Fruit fly (Drosophila melanogaster): ENCODE measurements around the gene RpS19b.

Gene RpS19b

DNA sequence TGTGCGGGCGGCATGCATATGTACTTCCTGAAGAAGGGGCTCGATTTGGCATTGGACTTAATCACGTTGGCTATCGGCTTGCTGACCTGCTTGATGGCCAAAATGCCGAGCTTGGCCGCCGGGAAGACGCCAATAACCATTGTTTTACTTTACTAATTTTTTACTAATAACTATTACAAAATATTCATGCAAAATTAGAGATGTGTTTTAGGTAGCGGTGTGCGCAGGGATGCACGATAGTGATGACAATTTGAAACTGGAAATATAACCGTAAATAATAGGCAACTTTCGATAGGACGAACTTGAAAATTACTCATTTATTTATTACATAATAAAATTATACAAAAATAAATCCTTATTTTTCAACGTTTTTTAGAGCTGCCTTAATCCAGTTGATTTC, 5.9 kb downstream of the RpS19b start, which contains the start of gene CG13601 (continued):
- TF ChIP-seq CG17612 (GFP tag; IDR thresholded peaks at IDR 0.05): no peak
- peak; percentile 84 for TF ChIP-seq row (GFP tag; IDR thresholded peaks at IDR 0.05)
- no peak for TF ChIP-seq CG7745 (tag; optimal IDR thresholded peaks at IDR 0.05)
- TF ChIP-seq CG4360 (GFP tag; IDR thresholded peaks at IDR 0.05): no peak
- TF ChIP-seq CG2129 (GFP tag; IDR thresholded peaks at IDR 0.05; ENCODE audit: partially characterized antibody): peak; percentile 32; the same call in 1 of the 2 replicates
- TF ChIP-seq Myb (GFP tag; optimal IDR thresholded peaks at IDR 0.05): peak; percentile 87
- peak; percentile 17 for TF ChIP-seq PHDP (tag; optimal IDR thresholded peaks at IDR 0.05)
- TF ChIP-seq psq (GFP tag; optimal IDR thresholded peaks at IDR 0.05): no peak
- peak; percentile 17 for TF ChIP-seq nerfin-1 (tag; optimal IDR thresholded peaks at IDR 0.05)
- TF ChIP-seq CG11398 (GFP tag; optimal IDR thresholded peaks at IDR 0.05): no peak
- peak; percentile 82 for TF ChIP-seq hbn (GFP tag; IDR thresholded peaks at IDR 0.05; ENCODE audit: partially characterized antibody)
- no peak for TF ChIP-seq ac (GFP tag; optimal IDR thresholded peaks at IDR 0.05)
- TF ChIP-seq vvl (GFP tag; IDR thresholded peaks at IDR 0.05): peak; percentile 37; the same call in 1 of the 2 replicates
- peak; percentile 26 for TF ChIP-seq CG18262 (tag; optimal IDR thresholded peaks at IDR 0.05)
- peak; percentile 80 for TF ChIP-seq MBD-R2 (GFP tag; IDR thresholded peaks at IDR 0.05)
- peak; percentile 33 for TF ChIP-seq nmo (GFP tag; optimal IDR thresholded peaks at IDR 0.05)
- peak in 1 of 3 experiments; percentile 6 for TF ChIP-seq lola (GFP tag; optimal IDR thresholded peaks at IDR 0.05)
- peak; percentile 79 for TF ChIP-seq Bgb (GFP tag; IDR thresholded peaks at IDR 0.05; ENCODE audit: partially characterized antibody)
- no peak for TF ChIP-seq Jarid2 (GFP tag; optimal IDR thresholded peaks at IDR 0.05)
- TF ChIP-seq CG14710 (tag; optimal IDR thresholded peaks at IDR 0.05): peak; percentile 37
- peak; percentile 21; the same call in 1 of the 2 replicates for TF ChIP-seq HLH3B (GFP tag; IDR thresholded peaks at IDR 0.05)
- peak; percentile 59 for TF ChIP-seq CG1603 (tag; optimal IDR thresholded peaks at IDR 0.05)
- no peak for TF ChIP-seq CG6175 (GFP tag; IDR thresholded peaks at IDR 0.05)
- TF ChIP-seq CG16863 (GFP tag; optimal IDR thresholded peaks at IDR 0.05): no peak
- peak; percentile 56; the same call in 1 of the 2 replicates for TF ChIP-seq NFAT (GFP tag; IDR thresholded peaks at IDR 0.05)
- peak; percentile 55 for TF ChIP-seq CG2120 (GFP tag; optimal IDR thresholded peaks at IDR 0.05)
- peak; percentile 14 for TF ChIP-seq unpg (GFP tag; optimal IDR thresholded peaks at IDR 0.05)
- no peak for TF ChIP-seq CG3407 (GFP tag; optimal IDR thresholded peaks at IDR 0.05)
- peak; percentile 15 for TF ChIP-seq CG13775 (GFP tag; optimal IDR thresholded peaks at IDR 0.05)
- TF ChIP-seq cwo (GFP tag; optimal IDR thresholded peaks at IDR 0.05): no peak
- peak; percentile 24 for TF ChIP-seq CG3995 (GFP tag; optimal IDR thresholded peaks at IDR 0.05)
- peak; percentile 24 for TF ChIP-seq Nf-YC (tag; optimal IDR thresholded peaks at IDR 0.05)
- TF ChIP-seq stwl (tag; optimal IDR thresholded peaks at IDR 0.05): peak; percentile 30
- peak; percentile 80; the same call in 2 of the 3 replicates for TF ChIP-seq Opbp (GFP tag; IDR thresholded peaks at IDR 0.05; ENCODE audit: partially characterized antibody)
- TF ChIP-seq CG4617 (GFP tag; optimal IDR thresholded peaks at IDR 0.05; ENCODE audit: borderline replicate concordance): peak; percentile 52
- no peak for TF ChIP-seq CG4424 (GFP tag; optimal IDR thresholded peaks at IDR 0.05)
- TF ChIP-seq CG3065 (GFP tag; optimal IDR thresholded peaks at IDR 0.05): no peak
- TF ChIP-seq klu (GFP tag; IDR thresholded peaks at IDR 0.05): no peak
- peak; percentile 77 for TF ChIP-seq slbo (GFP tag; IDR thresholded peaks at IDR 0.05)
- peak; percentile 39 for TF ChIP-seq Chrac-16 (GFP tag; optimal IDR thresholded peaks at IDR 0.05)
- peak; percentile 12 for TF ChIP-seq CG9817 (tag; optimal IDR thresholded peaks at IDR 0.05)
- TF ChIP-seq ewg (GFP tag; optimal IDR thresholded peaks at IDR 0.05): peak; percentile 39
- no peak for TF ChIP-seq yki (optimal IDR thresholded peaks at IDR 0.05)
- peak in 1 of 2 experiments; percentile 35 for TF ChIP-seq dpn (GFP tag; optimal IDR thresholded peaks at IDR 0.05)
- no peak for TF ChIP-seq rib (GFP tag; IDR thresholded peaks at IDR 0.05)
- peak; percentile 84; the same call in 1 of the 4 replicates for TF ChIP-seq chinmo (GFP tag; IDR thresholded peaks at IDR 0.05; ENCODE audit: partially characterized antibody)
- TF ChIP-seq org-1 (GFP tag; optimal IDR thresholded peaks at IDR 0.05): no peak
- TF ChIP-seq CG34376 (GFP tag; optimal IDR thresholded peaks at IDR 0.05): peak; percentile 27
- no peak for TF ChIP-seq fu2 (GFP tag; optimal IDR thresholded peaks at IDR 0.05)
- TF ChIP-seq ken (GFP tag; IDR thresholded peaks at IDR 0.05): no peak
